Worm (Caenorhabditis elegans) whole organism, L1 larva: Measurements from ENCODE around the gene folr-1.

ENCODE experiments used
- C04F5.9 ChIP-seq: sonication (generic microtip); optimal IDR thresholded peaks from 2 replicates; lab custom pipeline; 2016; ENCODE audit warnings: missing genetic modification characterization, missing compliant biosample characterization
- C16A3.4 ChIP-seq: fragments of 150-350 bp; optimal IDR thresholded peaks from 2 replicates; lab custom pipeline; 2014; ENCODE audit warnings: missing biosample characterization, missing genetic modification characterization
- F16B12.6 ChIP-seq: fragments of 150-350 bp; optimal IDR thresholded peaks from 2 replicates; lab custom pipeline; 2014; ENCODE audit warnings: missing biosample characterization, missing genetic modification characterization
- alr-1 ChIP-seq: fragments of 200-800 bp; sonication (Bioruptor generic); optimal IDR thresholded peaks from 2 replicates; lab custom pipeline; 2018; ENCODE audit warnings: borderline replicate concordance, mild to moderate bottlenecking, missing genetic modification characterization, missing compliant biosample characterization
- ama-1 ChIP-seq: fragments of 150-350 bp; optimal IDR thresholded peaks from 2 replicates; lab custom pipeline; 2014
- blmp-1 ChIP-seq: fragments of 150-350 bp; optimal IDR thresholded peaks from 2 replicates; lab custom pipeline; 2014; ENCODE audit warnings: missing biosample characterization, missing genetic modification characterization
- ceh-8 ChIP-seq: fragments of 200-800 bp; sonication (Bioruptor generic); optimal IDR thresholded peaks from 2 replicates; lab custom pipeline; 2018; ENCODE audit warnings: mild to moderate bottlenecking, missing genetic modification characterization, moderate library complexity, missing compliant biosample characterization
- ceh-88 ChIP-seq: fragments of 200-800 bp; sonication (Bioruptor generic); IDR thresholded peaks from 2 replicates; pipeline ENCODE4 v1.3.6; 2022; ENCODE audit warnings: missing genetic modification characterization, missing compliant biosample characterization
- ces-1 ChIP-seq: fragments of 150-350 bp; optimal IDR thresholded peaks from 2 replicates; lab custom pipeline; 2014; ENCODE audit warnings: missing biosample characterization, missing genetic modification reagents, missing genetic modification characterization
- dpl-1 ChIP-seq, 3 experiments: fragments of 150-350 bp in 2 of 3; sonication (generic microtip) in 1 of 3; optimal IDR thresholded peaks; 2 replicates each; lab custom pipeline; 2014 to 2017; ENCODE audit warnings: missing biosample characterization in 3 of 3, missing genetic modification characterization in 3 of 3, missing genetic modification reagents in 3 of 3
- dsc-1 ChIP-seq: sonication (generic microtip); optimal IDR thresholded peaks from 2 replicates; lab custom pipeline; 2016; ENCODE audit warnings: mild to moderate bottlenecking, missing genetic modification characterization, missing compliant biosample characterization
- efl-1 ChIP-seq, 4 experiments: fragments of 150-350 bp; optimal IDR thresholded peaks in 3 of 4; peaks in 1 of 4; 1 replicate in 1 of 4; 2 replicates in 3 of 4; lab custom pipeline; 2014; ENCODE audit warnings: missing biosample characterization in 2 of 4, missing genetic modification characterization in 2 of 4, missing genetic modification reagents in 2 of 4
- egl-13 ChIP-seq: sonication (generic microtip); optimal IDR thresholded peaks from 2 replicates; lab custom pipeline; 2016; ENCODE audit warnings: missing genotype, missing genetic modification reagents, missing genetic modification characterization, missing compliant biosample characterization
- egl-27 ChIP-seq, 2 experiments: fragments of 150-350 bp in 1 of 2; sonication (generic microtip); optimal IDR thresholded peaks; 3 replicates each; lab custom pipeline; 2017 to 2018; ENCODE audit warnings: missing biosample characterization in 2 of 2, missing genetic modification characterization in 2 of 2, missing genetic modification reagents in 2 of 2
- elt-3 ChIP-seq, 6 experiments: fragments of 150-350 bp in 1 of 6; sonication (generic microtip); optimal IDR thresholded peaks; 2 replicates each; lab custom pipeline; 2017 to 2018; ENCODE audit warnings: missing biosample characterization in 6 of 6, missing genetic modification characterization in 6 of 6, inconsistent platforms in 1 of 6
- fos-1 ChIP-seq: fragments of 150-350 bp; optimal IDR thresholded peaks from 2 replicates; lab custom pipeline; 2014; ENCODE audit warnings: missing biosample characterization, missing genetic modification characterization
- hlh-4 ChIP-seq: sonication (generic microtip); optimal IDR thresholded peaks from 2 replicates; lab custom pipeline; 2016; ENCODE audit warnings: mild to moderate bottlenecking, missing genetic modification characterization, missing compliant biosample characterization
- hpl-2 ChIP-seq: fragments of 150-350 bp; optimal IDR thresholded peaks from 2 replicates; lab custom pipeline; 2014; ENCODE audit warnings: missing biosample characterization, missing genetic modification reagents, missing genetic modification characterization
- jun-1 ChIP-seq: fragments of 150-350 bp; optimal IDR thresholded peaks from 2 replicates; lab custom pipeline; 2014; ENCODE audit warnings: missing biosample characterization, missing genetic modification reagents, missing genetic modification characterization
- lin-13 ChIP-seq: fragments of 150-350 bp; optimal IDR thresholded peaks from 2 replicates; lab custom pipeline; 2014; ENCODE audit warnings: missing biosample characterization, missing genetic modification reagents, missing genetic modification characterization
- lin-14 ChIP-seq: fragments of 200-800 bp; sonication (Bioruptor generic); optimal IDR thresholded peaks from 2 replicates; lab custom pipeline; 2018; ENCODE audit warnings: mild to moderate bottlenecking, missing genetic modification characterization, moderate library complexity, missing compliant biosample characterization
- mdl-1 ChIP-seq, 2 experiments: fragments of 150-350 bp; optimal IDR thresholded peaks; 2 replicates each; lab custom pipeline; 2014 to 2017; ENCODE audit warnings: missing biosample characterization in 2 of 2, missing genetic modification characterization in 2 of 2, inconsistent platforms in 1 of 2
- mef-2 ChIP-seq: fragments of 150-350 bp; optimal IDR thresholded peaks from 2 replicates; lab custom pipeline; 2014; ENCODE audit warnings: missing biosample characterization, missing genetic modification characterization
- mep-1 ChIP-seq: fragments of 150-350 bp; optimal IDR thresholded peaks from 2 replicates; lab custom pipeline; 2014; ENCODE audit warnings: missing biosample characterization, missing genetic modification characterization
- nhr-12 ChIP-seq: sonication (generic microtip); optimal IDR thresholded peaks from 2 replicates; lab custom pipeline; 2017; ENCODE audit warnings: missing biosample characterization, missing genetic modification characterization
- nhr-20 ChIP-seq: sonication (generic microtip); optimal IDR thresholded peaks from 2 replicates; lab custom pipeline; 2016; ENCODE audit warnings: mild to moderate bottlenecking, missing genetic modification characterization, missing compliant biosample characterization
- nhr-237 ChIP-seq: fragments of 150-350 bp; optimal IDR thresholded peaks from 2 replicates; lab custom pipeline; 2014; ENCODE audit warnings: missing biosample characterization, missing genetic modification characterization
- nhr-71 ChIP-seq: sonication (generic microtip); optimal IDR thresholded peaks from 2 replicates; lab custom pipeline; 2016; ENCODE audit warnings: mild to moderate bottlenecking, missing genetic modification characterization, moderate library complexity, missing compliant biosample characterization
- nhr-76 ChIP-seq: sonication (generic microtip); optimal IDR thresholded peaks from 2 replicates; lab custom pipeline; 2017; ENCODE audit warnings: missing biosample characterization, missing genetic modification characterization
- nhr-84 ChIP-seq: sonication (generic microtip); optimal IDR thresholded peaks from 2 replicates; lab custom pipeline; 2017; ENCODE audit warnings: missing biosample characterization, missing genetic modification characterization
- nhr-85 ChIP-seq: sonication (generic microtip); peaks from one replicate; lab custom pipeline; 2016; ENCODE audit warnings: missing genetic modification characterization, inconsistent platforms, missing compliant biosample characterization
- nhr-90 ChIP-seq: sonication (generic microtip); optimal IDR thresholded peaks from 2 replicates; lab custom pipeline; 2016; ENCODE audit warnings: mild to moderate bottlenecking, missing genetic modification characterization, missing compliant biosample characterization; ENCODE audit not compliant: poor library complexity
- pqm-1 ChIP-seq: sonication (generic microtip); optimal IDR thresholded peaks from 3 replicates; lab custom pipeline; 2017; ENCODE audit warnings: missing biosample characterization, missing genetic modification characterization
- rnt-1 ChIP-seq: sonication (generic microtip); optimal IDR thresholded peaks from 2 replicates; lab custom pipeline; 2016; ENCODE audit warnings: mild to moderate bottlenecking, missing genetic modification characterization, moderate library complexity, missing compliant biosample characterization
- snu-23 ChIP-seq: sonication (generic microtip); optimal IDR thresholded peaks from 2 replicates; lab custom pipeline; 2016; ENCODE audit warnings: missing genetic modification characterization, missing compliant biosample characterization
- sox-4 ChIP-seq: sonication (generic microtip); optimal IDR thresholded peaks from 2 replicates; lab custom pipeline; 2016; ENCODE audit warnings: missing genetic modification characterization, missing compliant biosample characterization
- sup-37 ChIP-seq: fragments of 200-800 bp; sonication (Bioruptor generic); optimal IDR thresholded peaks from 2 replicates; lab custom pipeline; 2018; ENCODE audit warnings: mild to moderate bottlenecking, missing genetic modification characterization, missing compliant biosample characterization
- swsn-7 ChIP-seq: sonication (generic microtip); optimal IDR thresholded peaks from 2 replicates; lab custom pipeline; 2016; ENCODE audit warnings: missing genetic modification characterization, missing compliant biosample characterization
- unc-86 ChIP-seq: sonication (generic microtip); optimal IDR thresholded peaks from 2 replicates; lab custom pipeline; 2016; ENCODE audit warnings: missing genetic modification characterization, missing compliant biosample characterization
- vab-15 ChIP-seq: sonication (generic microtip); optimal IDR thresholded peaks from 2 replicates; lab custom pipeline; 2017; ENCODE audit warnings: missing genotype, mild to moderate bottlenecking, missing genetic modification characterization, missing compliant biosample characterization
- ztf-11 ChIP-seq, 2 experiments: sonication (generic microtip); optimal IDR thresholded peaks; 2 replicates each; lab custom pipeline; 2016 to 2017; ENCODE audit warnings: missing genetic modification characterization in 2 of 2, missing biosample characterization in 1 of 2, missing compliant biosample characterization in 1 of 2

The folr-1 gene

ce11 chrX:9938537-9938936 is 19.4 kb downstream of the folr-1 start, which contains the start of the genes C17G1.5 and C17G1.14:
Gene C17G1.5 (plus strand): TSS chrX:9938802.
Gene C17G1.14 (plus strand): TSS chrX:9938813.
- TF ChIP-seq jun-1 (tag; lab: Kevin White, UChicago): no peak
- no peak for TF ChIP-seq sup-37 (GFP tag; lab: Kevin White, UChicago)
- TF ChIP-seq F16B12.6 (tag; lab: Kevin White, UChicago): no peak

ce11 chrX:9940524-9940923 is 21.4 kb downstream of the folr-1 start:
- TF ChIP-seq F16B12.6 (tag; lab: Kevin White, UChicago) (no peak), ceh-88 (GFP tag; lab: Robert Waterston, UW) (no peak), nhr-12 (tag; lab: Kevin White, UChicago) (no peak), nhr-20 (tag; lab: Kevin White, UChicago) (no peak), hpl-2 (no peak), hlh-4 (tag; lab: Kevin White, UChicago) (no peak), swsn-7 (no peak), mdl-1 (tag; optimal IDR thresholded peaks at IDR 0.05; lab: Kevin White, UChicago) (no peak), C04F5.9 (tag; lab: Kevin White, UChicago) (no peak)

- TF ChIP-seq blmp-1 (tag; lab: Kevin White, UChicago): peak; percentile 51
- TF ChIP-seq unc-86 (tag; lab: Kevin White, UChicago): no peak
- TF ChIP-seq mep-1 (tag; lab: Kevin White, UChicago): peak; percentile 2
- no peak for TF ChIP-seq egl-27 (tag; optimal IDR thresholded peaks at IDR 0.05; lab: Kevin White, UChicago)
- TF ChIP-seq elt-3 (tag; optimal IDR thresholded peaks at IDR 0.05; lab: Kevin White, UChicago): no peak
- peak in 1 of 2 experiments; percentile 31 for TF ChIP-seq ztf-11 (tag; optimal IDR thresholded peaks at IDR 0.05; lab: Kevin White, UChicago)
- peak; percentile 11 for TF ChIP-seq nhr-90 (tag; lab: Kevin White, UChicago)
- peak; percentile 29 for TF ChIP-seq snu-23 (GFP tag; lab: Kevin White, UChicago)
- TF ChIP-seq, all 84 proteins: peak for 5
Measured at ce11 chrX:9941379-9941778, 22.3 kb downstream of the folr-1 start.

- TF ChIP-seq lin-14 (GFP tag; lab: Kevin White, UChicago): no peak
- no peak for TF ChIP-seq efl-1 (optimal IDR thresholded peaks at IDR 0.05; lab: Kevin White, UChicago)
- peak in 1 of 2 experiments; percentile 35 for TF ChIP-seq efl-1 (GFP tag; optimal IDR thresholded peaks at IDR 0.05 in 1 of 2; lab: Kevin White, UChicago)
- TF ChIP-seq dpl-1 (GFP tag; optimal IDR thresholded peaks at IDR 0.05; lab: Kevin White, UChicago): no peak
- no peak for TF ChIP-seq nhr-76
Measured at ce11 chrX:9948528-9948927, 29.4 kb downstream of the folr-1 start.

ce11 chrX:9948963-9949362 is 29.9 kb downstream of the folr-1 start, which contains the start of gene nas-37:
Gene nas-37 (minus strand): TSS chrX:9949063.
- TF ChIP-seq efl-1 (optimal IDR thresholded peaks at IDR 0.05; lab: Kevin White, UChicago): no peak
- no peak for TF ChIP-seq efl-1 (GFP tag; optimal IDR thresholded peaks at IDR 0.05 in 1 of 2; lab: Kevin White, UChicago)
- no peak for TF ChIP-seq C04F5.9 (tag; lab: Kevin White, UChicago)
- peak; percentile 58 for TF ChIP-seq blmp-1 (tag; lab: Kevin White, UChicago)

ce11 chrX:9954483-9955041 is 35.5 kb downstream of the folr-1 start, which contains the start of gene cysl-1:
Gene cysl-1 (minus strand): TSS chrX:9954533.
- TF ChIP-seq C16A3.4 (no peak), egl-13 (tag; lab: Kevin White, UChicago) (no peak), ama-1 (lab: Kevin White, UChicago) (no peak), lin-14 (GFP tag; lab: Kevin White, UChicago) (peak; percentile 41), blmp-1 (tag; lab: Kevin White, UChicago) (no peak), dpl-1 (GFP tag; optimal IDR thresholded peaks at IDR 0.05; lab: Kevin White, UChicago) (no peak), pqm-1 (tag; lab: Kevin White, UChicago) (no peak), dsc-1 (tag; lab: Kevin White, UChicago) (no peak), ces-1 (no peak), nhr-237 (tag; lab: Kevin White, UChicago) (no peak), sox-4 (tag; lab: Kevin White, UChicago) (peak; percentile 16), nhr-71 (tag; lab: Kevin White, UChicago) (peak; percentile 23), elt-3 (tag; optimal IDR thresholded peaks at IDR 0.05; lab: Kevin White, UChicago) (peak in 1 of 6 experiments; percentile 8), nhr-84 (no peak), nhr-85 (tag; lab: Kevin White, UChicago) (no peak), vab-15 (tag; lab: Kevin White, UChicago) (no peak), rnt-1 (peak; percentile 8), fos-1 (no peak), alr-1 (tag; lab: Kevin White, UChicago) (no peak), mef-2 (no peak), lin-13 (GFP tag; lab: Kevin White, UChicago) (no peak), ceh-8 (GFP tag; lab: Kevin White, UChicago) (no peak), F16B12.6 (tag; lab: Kevin White, UChicago) (no peak)
